Worm (Caenorhabditis elegans) whole organism, L3 larva: ENCODE results near the gene C49F8.1.
A peak's percentile ranks its signal among the peaks of the same experiment; 100 is the strongest.

Experiments
- ama-1 ChIP-seq: fragments of 150-350 bp; optimal IDR thresholded peaks from 2 replicates; lab custom pipeline; 2018
- elt-3 ChIP-seq, 3 experiments: fragments of 150-350 bp in 1 of 3; sonication (generic microtip) in 2 of 3; optimal IDR thresholded peaks; 2 replicates in 2 of 3; 4 replicates in 1 of 3; lab custom pipeline; 2014 to 2017; ENCODE audit warnings: missing biosample characterization in 3 of 3, missing genetic modification characterization in 3 of 3
- fkh-10 ChIP-seq: sonication (generic microtip); optimal IDR thresholded peaks from 2 replicates; lab custom pipeline; 2017; ENCODE audit warnings: missing biosample characterization, missing genetic modification reagents, missing genetic modification characterization
- fos-1 ChIP-seq: fragments of 150-350 bp; optimal IDR thresholded peaks from 2 replicates; lab custom pipeline; 2014; ENCODE audit warnings: missing biosample characterization, missing genetic modification characterization
- lin-39 ChIP-seq: fragments of 150-350 bp; optimal IDR thresholded peaks from 2 replicates; lab custom pipeline; 2018; ENCODE audit warnings: missing biosample characterization, missing genetic modification reagents, missing genetic modification characterization
- mdl-1 ChIP-seq: fragments of 150-350 bp; optimal IDR thresholded peaks from 2 replicates; lab custom pipeline; 2014; ENCODE audit warnings: missing biosample characterization, missing genetic modification characterization
- nfya-1 ChIP-seq: sonication (generic microtip); optimal IDR thresholded peaks from 2 replicates; lab custom pipeline; 2017; ENCODE audit warnings: missing genetic modification characterization, mild to moderate bottlenecking, missing compliant biosample characterization, antibody characterized with exemption, moderate library complexity; ENCODE audit not compliant: insufficient read depth
- nhr-12 ChIP-seq: fragments of 150-350 bp; optimal IDR thresholded peaks from 2 replicates; lab custom pipeline; 2014; ENCODE audit warnings: missing biosample characterization, missing genetic modification characterization
- snpc-4 ChIP-seq: fragments of 150-350 bp; optimal IDR thresholded peaks from 2 replicates; lab custom pipeline; 2014; ENCODE audit warnings: missing biosample characterization, missing genetic modification characterization
- unc-39 ChIP-seq: sonication (generic microtip); optimal IDR thresholded peaks from 4 replicates; lab custom pipeline; 2017; ENCODE audit warnings: missing biosample characterization, missing genetic modification characterization
- unc-62 ChIP-seq: fragments of 150-350 bp; sonication (generic microtip); optimal IDR thresholded peaks from 4 replicates; lab custom pipeline; 2014; ENCODE audit warnings: missing biosample characterization, missing genetic modification reagents, missing genetic modification characterization

ce11 chrX:13350804-13351747, 13.7 kb downstream of the C49F8.1 start, which contains the start of gene mxl-3:
- TF ChIP-seq snpc-4 (tag; lab: Kevin White, UChicago) (no peak), mdl-1 (tag; lab: Kevin White, UChicago) (no peak), lin-39 (peak; percentile 8), fkh-10 (no peak), unc-62 (GFP tag; lab: Kevin White, UChicago) (no peak), elt-3 (tag; optimal IDR thresholded peaks at IDR 0.05; lab: Kevin White, UChicago) (peak in 1 of 3 experiments; percentile 0), nfya-1 (tag; lab: Kevin White, UChicago) (peak; percentile 44), unc-39 (no peak), ama-1 (peak; percentile 61), nhr-12 (no peak), fos-1 (tag; lab: Kevin White, UChicago) (no peak)
